Worm (Caenorhabditis elegans) whole organism, L2 larva: Measurements from ENCODE around the gene gpdh-2.

Source experiments
- C34F6.9 ChIP-seq: fragments of 150-350 bp; optimal IDR thresholded peaks from 2 replicates; lab custom pipeline; 2014; ENCODE audit warnings: missing biosample characterization, missing genetic modification characterization
- R02D3.7 ChIP-seq: fragments of 150-350 bp; optimal IDR thresholded peaks from 2 replicates; lab custom pipeline; 2014; ENCODE audit warnings: missing biosample characterization, missing genetic modification characterization
- Y55F3AM.14 ChIP-seq: fragments of 200-800 bp; sonication (Bioruptor generic); optimal IDR thresholded peaks from 2 replicates; lab custom pipeline; 2018; ENCODE audit warnings: mild to moderate bottlenecking, missing genetic modification characterization, missing compliant biosample characterization
- alr-1 ChIP-seq: fragments of 150-350 bp; optimal IDR thresholded peaks from 2 replicates; lab custom pipeline; 2014; ENCODE audit warnings: missing biosample characterization, missing genetic modification characterization
- crh-2 ChIP-seq: sonication (generic microtip); optimal IDR thresholded peaks from 2 replicates; lab custom pipeline; 2017; ENCODE audit warnings: missing biosample characterization, missing genetic modification characterization
- dmd-4 ChIP-seq: sonication (generic microtip); optimal IDR thresholded peaks from 2 replicates; lab custom pipeline; 2017; ENCODE audit warnings: missing biosample characterization, missing genetic modification characterization
- egl-27 ChIP-seq: sonication (generic microtip); optimal IDR thresholded peaks from 3 replicates; lab custom pipeline; 2017; ENCODE audit warnings: missing biosample characterization, missing genetic modification reagents, missing genetic modification characterization
- lin-11 ChIP-seq: fragments of 150-350 bp; sonication (generic microtip); optimal IDR thresholded peaks from 2 replicates; lab custom pipeline; 2014; ENCODE audit warnings: missing biosample characterization, missing genetic modification characterization, inconsistent platforms, mixed read lengths
- lsy-2 ChIP-seq, 2 experiments: fragments of 150-350 bp in 1 of 2; sonication (generic microtip) in 1 of 2; optimal IDR thresholded peaks; 2 replicates each; lab custom pipeline; 2014 to 2017; ENCODE audit warnings: missing biosample characterization in 2 of 2, missing genetic modification characterization in 2 of 2
- mab-5 ChIP-seq: fragments of 150-350 bp; optimal IDR thresholded peaks from 2 replicates; lab custom pipeline; 2014; ENCODE audit warnings: missing biosample characterization, missing genetic modification characterization
- mdl-1 ChIP-seq, 2 experiments: fragments of 150-350 bp in 1 of 2; sonication (generic microtip) in 1 of 2; optimal IDR thresholded peaks; 2 replicates each; lab custom pipeline; 2017; ENCODE audit warnings: missing biosample characterization in 2 of 2, missing genetic modification characterization in 2 of 2
- nhr-10 ChIP-seq: sonication (generic microtip); optimal IDR thresholded peaks from 2 replicates; lab custom pipeline; 2017; ENCODE audit warnings: missing biosample characterization, missing genetic modification characterization
- nhr-11 ChIP-seq: fragments of 150-350 bp; optimal IDR thresholded peaks from 2 replicates; lab custom pipeline; 2014; ENCODE audit warnings: missing biosample characterization, missing genetic modification characterization
- nhr-23 ChIP-seq: fragments of 150-350 bp; optimal IDR thresholded peaks from 2 replicates; lab custom pipeline; 2014; ENCODE audit warnings: missing biosample characterization, missing genetic modification reagents, missing genetic modification characterization
- nhr-237 ChIP-seq: fragments of 150-350 bp; optimal IDR thresholded peaks from 2 replicates; lab custom pipeline; 2014; ENCODE audit warnings: missing biosample characterization, missing genetic modification characterization
- nhr-25 ChIP-seq: fragments of 150-350 bp; sonication (generic microtip); optimal IDR thresholded peaks from 3 replicates; lab custom pipeline; 2014; ENCODE audit warnings: missing biosample characterization, missing genetic modification characterization
- nhr-6 ChIP-seq: fragments of 150-350 bp; optimal IDR thresholded peaks from 2 replicates; lab custom pipeline; 2014; ENCODE audit warnings: missing biosample characterization, missing genetic modification characterization
- nhr-77 ChIP-seq: fragments of 150-350 bp; optimal IDR thresholded peaks from 2 replicates; lab custom pipeline; 2014; ENCODE audit warnings: missing biosample characterization, missing genetic modification characterization
- peb-1 ChIP-seq: fragments of 150-350 bp; optimal IDR thresholded peaks from 2 replicates; lab custom pipeline; 2014; ENCODE audit warnings: missing biosample characterization, missing genetic modification characterization
- skn-1 ChIP-seq: sonication (generic microtip); optimal IDR thresholded peaks from 2 replicates; lab custom pipeline; 2017; ENCODE audit warnings: missing biosample characterization, missing genetic modification characterization
- sma-9 ChIP-seq, 2 experiments: fragments of 150-350 bp in 1 of 2; sonication (generic microtip) in 1 of 2; optimal IDR thresholded peaks; 2 replicates each; lab custom pipeline; 2014 to 2016; ENCODE audit warnings: missing genetic modification characterization in 2 of 2, mild to moderate bottlenecking in 1 of 2, missing biosample characterization in 1 of 2, missing compliant biosample characterization in 1 of 2, missing genetic modification reagents in 1 of 2, moderate library complexity in 1 of 2
- snpc-4 ChIP-seq: fragments of 150-350 bp; optimal IDR thresholded peaks from 2 replicates; lab custom pipeline; 2014; ENCODE audit warnings: missing biosample characterization, missing genetic modification characterization
- ztf-1 ChIP-seq: fragments of 200-800 bp; sonication (Bioruptor generic); conservative IDR thresholded peaks from 2 replicates; pipeline ENCODE4 v1.3.6; 2022; ENCODE audit warnings: missing genetic modification characterization, missing compliant biosample characterization
- ztf-4 ChIP-seq: fragments of 150-350 bp; optimal IDR thresholded peaks from 2 replicates; lab custom pipeline; 2014; ENCODE audit warnings: missing biosample characterization, missing genetic modification characterization

Gene gpdh-2

ce11 chrIII:9804997-9805610 is 53.9 kb downstream of the gpdh-2 start, which contains the start of gene riok-3 (continued):
- TF ChIP-seq nhr-23 (tag; lab: Kevin White, UChicago) (no peak), nhr-77 (tag; lab: Kevin White, UChicago) (no peak), nhr-10 (no peak), R02D3.7 (tag; lab: Kevin White, UChicago) (no peak), sma-9 (GFP tag; optimal IDR thresholded peaks at IDR 0.05; lab: Kevin White, UChicago) (no peak), sma-9 (tag; optimal IDR thresholded peaks at IDR 0.05; lab: Kevin White, UChicago) (no peak), ztf-1 (GFP tag; lab: Robert Waterston, UW) (no peak), skn-1 (tag; lab: Kevin White, UChicago) (no peak), nhr-11 (tag; lab: Kevin White, UChicago) (no peak), nhr-237 (tag; lab: Kevin White, UChicago) (no peak), Y55F3AM.14 (GFP tag; lab: Kevin White, UChicago) (no peak), nhr-25 (tag; lab: Kevin White, UChicago) (no peak), alr-1 (tag; lab: Kevin White, UChicago) (no peak), mdl-1 (tag; optimal IDR thresholded peaks at IDR 0.05; lab: Kevin White, UChicago) (no peak), snpc-4 (tag; lab: Kevin White, UChicago) (no peak), peb-1 (no peak), nhr-6 (tag; lab: Kevin White, UChicago) (no peak), egl-27 (tag; lab: Kevin White, UChicago) (no peak), mab-5 (tag; lab: Kevin White, UChicago) (no peak), C34F6.9 (tag; lab: Kevin White, UChicago) (no peak), lin-11 (no peak), ztf-4 (tag; lab: Kevin White, UChicago) (peak; percentile 46), crh-2 (tag; lab: Kevin White, UChicago) (no peak), dmd-4 (no peak), lsy-2 (tag; optimal IDR thresholded peaks at IDR 0.05; lab: Kevin White, UChicago) (peak in 1 of 2 experiments; percentile 19)
